Worm (Caenorhabditis elegans) whole organism, L1 larva: ENCODE data around the gene ZK616.65.

Experiments
- ama-1 ChIP-seq: fragments of 150-350 bp; optimal IDR thresholded peaks from 2 replicates; lab custom pipeline; 2014
- pag-3 ChIP-seq: sonication (generic microtip); optimal IDR thresholded peaks from 2 replicates; lab custom pipeline; 2017; ENCODE audit warnings: missing genetic modification characterization, mild to moderate bottlenecking, missing compliant biosample characterization, antibody characterized with exemption, borderline replicate concordance; ENCODE audit not compliant: insufficient read depth
- sptf-1 ChIP-seq: fragments of 150-350 bp; optimal IDR thresholded peaks from 2 replicates; lab custom pipeline; 2014; ENCODE audit warnings: missing biosample characterization, missing genetic modification characterization
- swsn-7 ChIP-seq: sonication (generic microtip); optimal IDR thresholded peaks from 2 replicates; lab custom pipeline; 2016; ENCODE audit warnings: missing genetic modification characterization, missing compliant biosample characterization
- tbx-2 ChIP-seq: sonication (generic microtip); optimal IDR thresholded peaks from 2 replicates; lab custom pipeline; 2016; ENCODE audit warnings: missing genetic modification characterization, missing compliant biosample characterization
- unc-130 ChIP-seq: fragments of 150-350 bp; optimal IDR thresholded peaks from 2 replicates; lab custom pipeline; 2017; ENCODE audit warnings: missing biosample characterization, missing genetic modification characterization, inconsistent platforms

- no peak for TF ChIP-seq unc-130 (tag; lab: Kevin White, UChicago)
- TF ChIP-seq tbx-2 (tag; lab: Kevin White, UChicago), result no peak
- TF ChIP-seq sptf-1, result no peak
- TF ChIP-seq ama-1 (lab: Kevin White, UChicago), result no peak
- no peak for TF ChIP-seq swsn-7 (tag; lab: Kevin White, UChicago)
- TF ChIP-seq pag-3 (tag; lab: Kevin White, UChicago), result no peak
Observed at ce11 chrIV:5419122-5419521, 8.1 kb upstream of the ZK616.65 start, which contains the start of gene ehn-3.
